Worm (Caenorhabditis elegans) whole organism, L3 larva: ENCODE data around the gene ehbp-1.

Source experiments
- R02D3.7 ChIP-seq: fragments of 150-350 bp; optimal IDR thresholded peaks from 2 replicates; lab custom pipeline; 2014; ENCODE audit warnings: missing biosample characterization, missing genetic modification characterization
- ZK546.5 ChIP-seq: sonication (generic microtip); optimal IDR thresholded peaks from 2 replicates; lab custom pipeline; 2017; ENCODE audit warnings: missing biosample characterization, missing genetic modification characterization
- aly-2 ChIP-seq: fragments of 150-350 bp; optimal IDR thresholded peaks from 2 replicates; lab custom pipeline; 2014; ENCODE audit warnings: missing biosample characterization, missing genetic modification characterization
- ceh-28 ChIP-seq: fragments of 150-350 bp; optimal IDR thresholded peaks from 2 replicates; lab custom pipeline; 2014; ENCODE audit warnings: missing biosample characterization, missing genetic modification reagents, missing genetic modification characterization
- ceh-82 ChIP-seq: fragments of 150-350 bp; optimal IDR thresholded peaks from 2 replicates; lab custom pipeline; 2014; ENCODE audit warnings: missing biosample characterization, missing genetic modification characterization
- ceh-9 ChIP-seq: sonication (generic microtip); optimal IDR thresholded peaks from 2 replicates; lab custom pipeline; 2018; ENCODE audit warnings: missing biosample characterization, missing genetic modification characterization
- daf-12 ChIP-seq: fragments of 150-350 bp; optimal IDR thresholded peaks from 2 replicates; lab custom pipeline; 2014; ENCODE audit warnings: missing biosample characterization, missing genetic modification reagents, missing genetic modification characterization
- egl-5 ChIP-seq: fragments of 150-350 bp; optimal IDR thresholded peaks from 2 replicates; lab custom pipeline; 2017; ENCODE audit warnings: missing biosample characterization, missing genetic modification reagents, missing genetic modification characterization, inconsistent platforms
- elt-1 ChIP-seq: fragments of 150-350 bp; optimal IDR thresholded peaks from 2 replicates; lab custom pipeline; 2014; ENCODE audit warnings: missing biosample characterization, missing genetic modification characterization
- elt-2 ChIP-seq: sonication (generic microtip); optimal IDR thresholded peaks from 2 replicates; lab custom pipeline; 2016; ENCODE audit warnings: missing genetic modification reagents, mild to moderate bottlenecking, missing genetic modification characterization, missing compliant biosample characterization
- eor-1 ChIP-seq, 2 experiments: fragments of 150-350 bp; optimal IDR thresholded peaks; 2 replicates each; lab custom pipeline; 2014 to 2018; ENCODE audit warnings: missing biosample characterization in 2 of 2, missing genetic modification characterization in 2 of 2
- fos-1 ChIP-seq: fragments of 150-350 bp; optimal IDR thresholded peaks from 2 replicates; lab custom pipeline; 2014; ENCODE audit warnings: missing biosample characterization, missing genetic modification characterization
- hmg-11 ChIP-seq: sonication (generic microtip); optimal IDR thresholded peaks from 2 replicates; lab custom pipeline; 2016; ENCODE audit warnings: missing genetic modification characterization, missing compliant biosample characterization
- jun-1 ChIP-seq: fragments of 150-350 bp; optimal IDR thresholded peaks from 2 replicates; lab custom pipeline; 2014; ENCODE audit warnings: missing biosample characterization, missing genetic modification reagents, missing genetic modification characterization
- lin-15B ChIP-seq: fragments of 150-350 bp; optimal IDR thresholded peaks from 2 replicates; lab custom pipeline; 2014; ENCODE audit warnings: missing biosample characterization, missing genetic modification characterization
- lin-39 ChIP-seq: fragments of 150-350 bp; optimal IDR thresholded peaks from 2 replicates; lab custom pipeline; 2018; ENCODE audit warnings: missing biosample characterization, missing genetic modification reagents, missing genetic modification characterization
- lsy-12 ChIP-seq: sonication (generic microtip); optimal IDR thresholded peaks from 2 replicates; lab custom pipeline; 2016; ENCODE audit warnings: mild to moderate bottlenecking, missing genetic modification characterization, missing compliant biosample characterization
- mdl-1 ChIP-seq: fragments of 150-350 bp; optimal IDR thresholded peaks from 2 replicates; lab custom pipeline; 2014; ENCODE audit warnings: missing biosample characterization, missing genetic modification characterization
- mml-1 ChIP-seq: fragments of 150-350 bp; sonication (generic microtip); optimal IDR thresholded peaks from 3 replicates; lab custom pipeline; 2014; ENCODE audit warnings: missing biosample characterization, missing genetic modification characterization
- nfya-1 ChIP-seq: sonication (generic microtip); optimal IDR thresholded peaks from 2 replicates; lab custom pipeline; 2017; ENCODE audit warnings: missing genetic modification characterization, mild to moderate bottlenecking, missing compliant biosample characterization, antibody characterized with exemption, moderate library complexity; ENCODE audit not compliant: insufficient read depth
- nhr-11 ChIP-seq: fragments of 150-350 bp; optimal IDR thresholded peaks from 2 replicates; lab custom pipeline; 2014; ENCODE audit warnings: missing biosample characterization, missing genetic modification characterization
- nhr-23 ChIP-seq: fragments of 150-350 bp; optimal IDR thresholded peaks from 2 replicates; lab custom pipeline; 2014; ENCODE audit warnings: missing biosample characterization, missing genetic modification reagents, missing genetic modification characterization
- nhr-237 ChIP-seq: fragments of 150-350 bp; optimal IDR thresholded peaks from 2 replicates; lab custom pipeline; 2014; ENCODE audit warnings: missing biosample characterization, missing genetic modification characterization
- nhr-25 ChIP-seq: sonication (generic microtip); optimal IDR thresholded peaks from 2 replicates; lab custom pipeline; 2017; ENCODE audit warnings: missing biosample characterization, missing genetic modification characterization
- nhr-43 ChIP-seq: sonication (generic microtip); optimal IDR thresholded peaks from 2 replicates; lab custom pipeline; 2016; ENCODE audit warnings: mild to moderate bottlenecking, missing genetic modification characterization, missing compliant biosample characterization; ENCODE audit not compliant: poor library complexity, severe bottlenecking
- nhr-77 ChIP-seq: fragments of 150-350 bp; optimal IDR thresholded peaks from 2 replicates; lab custom pipeline; 2014; ENCODE audit warnings: missing biosample characterization, missing genetic modification characterization
- pha-4 ChIP-seq: fragments of 150-350 bp; optimal IDR thresholded peaks from 2 replicates; lab custom pipeline; 2014; ENCODE audit warnings: missing biosample characterization, missing genetic modification reagents, missing genetic modification characterization
- pqm-1 ChIP-seq: fragments of 150-350 bp; optimal IDR thresholded peaks from 2 replicates; lab custom pipeline; 2017; ENCODE audit warnings: missing biosample characterization, missing genetic modification characterization, inconsistent platforms
- sea-2 ChIP-seq: fragments of 150-350 bp; sonication (generic microtip); optimal IDR thresholded peaks from 4 replicates; lab custom pipeline; 2014; ENCODE audit warnings: missing biosample characterization, missing genetic modification reagents, missing genetic modification characterization
- skn-1 ChIP-seq: fragments of 150-350 bp; optimal IDR thresholded peaks from 2 replicates; lab custom pipeline; 2014; ENCODE audit warnings: missing biosample characterization, missing genetic modification characterization
- snpc-4 ChIP-seq: fragments of 150-350 bp; optimal IDR thresholded peaks from 2 replicates; lab custom pipeline; 2014; ENCODE audit warnings: missing biosample characterization, missing genetic modification characterization
- tbx-2 ChIP-seq: sonication (generic microtip); optimal IDR thresholded peaks from 2 replicates; lab custom pipeline; 2016; ENCODE audit warnings: mild to moderate bottlenecking, missing genetic modification characterization, missing compliant biosample characterization
- unc-39 ChIP-seq: sonication (generic microtip); optimal IDR thresholded peaks from 4 replicates; lab custom pipeline; 2017; ENCODE audit warnings: missing biosample characterization, missing genetic modification characterization
- unc-62 ChIP-seq: fragments of 150-350 bp; sonication (generic microtip); optimal IDR thresholded peaks from 4 replicates; lab custom pipeline; 2014; ENCODE audit warnings: missing biosample characterization, missing genetic modification reagents, missing genetic modification characterization
- zag-1 ChIP-seq: fragments of 150-350 bp; optimal IDR thresholded peaks from 2 replicates; lab custom pipeline; 2014; ENCODE audit warnings: missing biosample characterization, missing genetic modification characterization

ehbp-1 gene

DNA sequence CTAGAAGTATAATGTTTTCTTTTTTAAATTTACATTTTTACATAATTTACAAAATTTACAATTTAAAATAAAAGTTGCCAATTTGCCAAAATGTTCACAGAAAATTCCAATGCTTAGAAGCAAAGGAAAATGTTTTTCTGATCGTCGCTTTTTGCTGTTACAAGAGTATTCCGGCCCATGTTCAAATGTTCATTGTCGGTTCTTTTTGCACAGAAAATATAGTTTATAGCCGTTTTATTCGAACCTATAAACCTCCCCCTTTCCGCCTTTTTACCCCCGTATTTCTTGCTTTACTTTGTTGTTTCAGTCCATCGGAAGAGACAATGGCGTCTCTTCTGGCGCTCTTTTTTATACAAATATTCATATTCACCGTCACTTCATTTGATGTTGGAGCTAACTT, 15.8 kb upstream of the ehbp-1 start, which contains the start of gene tag-329:
Gene tag-329 (plus strand): TSS at position 301 of the 400 bp plus-strand sequence.
- TF ChIP-seq nhr-77 (tag; lab: Kevin White, UChicago) (no peak), skn-1 (tag; lab: Kevin White, UChicago) (no peak), mml-1 (tag; lab: Kevin White, UChicago) (no peak), unc-39 (tag; lab: Kevin White, UChicago) (no peak), nfya-1 (tag; lab: Kevin White, UChicago) (no peak), aly-2 (tag; lab: Kevin White, UChicago) (no peak), lsy-12 (tag; lab: Kevin White, UChicago) (no peak), lin-39 (no peak), nhr-25 (tag; lab: Kevin White, UChicago) (no peak)
- TF ChIP-seq, all 47 proteins: peak for 0

DNA sequence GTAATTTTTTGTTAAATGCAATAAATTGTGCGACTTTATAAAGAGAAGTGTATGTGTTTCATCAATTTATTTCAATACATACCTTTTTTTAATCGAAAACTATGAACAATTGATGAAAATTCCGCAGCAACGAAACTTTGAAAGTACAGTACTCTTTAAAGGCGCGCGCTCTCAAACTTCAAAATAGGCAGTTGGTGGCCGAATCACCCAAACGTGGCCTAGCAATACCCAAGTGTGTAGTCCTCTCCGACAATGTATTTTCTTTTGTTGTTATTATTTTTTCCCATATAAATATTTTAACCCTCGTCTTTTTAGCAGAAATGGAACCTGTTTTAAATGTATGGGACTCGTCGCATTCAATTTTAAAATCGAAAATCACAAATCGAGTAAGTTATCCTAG, 13.9 kb upstream of the ehbp-1 start, which contains the start of gene C50F4.4:
Gene C50F4.4 (plus strand): TSS at position 267 of the 400 bp plus-strand sequence.
- TF ChIP-seq ZK546.5: no peak
- peak; percentile 30 for TF ChIP-seq nhr-43
- TF ChIP-seq jun-1 (tag; lab: Kevin White, UChicago): no peak
- TF ChIP-seq eor-1 (tag; optimal IDR thresholded peaks at IDR 0.05; lab: Kevin White, UChicago): no peak
- no peak for TF ChIP-seq hmg-11
- TF ChIP-seq ceh-82 (tag; lab: Kevin White, UChicago): no peak
- TF ChIP-seq daf-12: no peak
- TF ChIP-seq R02D3.7 (tag; lab: Kevin White, UChicago): no peak
- TF ChIP-seq nhr-237 (tag; lab: Kevin White, UChicago): no peak
- peak; percentile 6 for TF ChIP-seq elt-2 (tag; lab: Kevin White, UChicago)
- TF ChIP-seq elt-1 (tag; lab: Kevin White, UChicago): no peak
- TF ChIP-seq nhr-25 (tag; lab: Kevin White, UChicago): no peak
- no peak for TF ChIP-seq lin-39
- no peak for TF ChIP-seq unc-62 (GFP tag; lab: Kevin White, UChicago)
- no peak for TF ChIP-seq nfya-1 (tag; lab: Kevin White, UChicago)
- TF ChIP-seq fos-1 (tag; lab: Kevin White, UChicago): no peak
- TF ChIP-seq zag-1 (tag; lab: Kevin White, UChicago): no peak
- TF ChIP-seq tbx-2 (tag; lab: Kevin White, UChicago): no peak
- TF ChIP-seq snpc-4: peak; percentile 49
- no peak for TF ChIP-seq aly-2 (tag; lab: Kevin White, UChicago)
- no peak for TF ChIP-seq mml-1 (tag; lab: Kevin White, UChicago)
- no peak for TF ChIP-seq egl-5 (tag; lab: Kevin White, UChicago)
- no peak for TF ChIP-seq pha-4
- TF ChIP-seq lin-15B (tag; lab: Kevin White, UChicago): peak; percentile 28

DNA sequence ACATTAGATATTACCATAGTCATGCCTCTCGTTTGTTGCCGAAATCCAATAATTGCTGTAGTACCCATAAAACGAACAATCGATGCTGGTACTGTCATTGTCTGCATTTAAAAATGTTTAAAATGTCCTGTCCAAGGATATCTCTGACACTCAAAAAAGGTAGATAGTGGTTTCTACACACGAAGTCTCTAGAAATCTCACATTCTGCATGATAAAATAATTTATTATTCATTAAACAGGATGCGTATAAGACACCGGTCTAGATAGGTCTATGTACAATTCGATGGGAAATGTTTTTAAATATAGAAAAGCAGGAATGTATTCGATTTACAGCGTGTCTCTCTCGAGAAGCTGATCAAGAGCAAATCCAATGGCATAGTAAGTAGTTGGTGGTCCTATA, 10.8 kb upstream of the ehbp-1 start, which contains the start of gene C50F4.12:
Gene C50F4.12 (minus strand): TSS at position 101 of the 400 bp plus-strand sequence.
- TF ChIP-seq sea-2 (GFP tag; lab: Kevin White, UChicago): no peak
- no peak for TF ChIP-seq nhr-23
- no peak for TF ChIP-seq skn-1 (tag; lab: Kevin White, UChicago)
- TF ChIP-seq pha-4: no peak
- TF ChIP-seq, all 47 proteins: peak for 0

DNA sequence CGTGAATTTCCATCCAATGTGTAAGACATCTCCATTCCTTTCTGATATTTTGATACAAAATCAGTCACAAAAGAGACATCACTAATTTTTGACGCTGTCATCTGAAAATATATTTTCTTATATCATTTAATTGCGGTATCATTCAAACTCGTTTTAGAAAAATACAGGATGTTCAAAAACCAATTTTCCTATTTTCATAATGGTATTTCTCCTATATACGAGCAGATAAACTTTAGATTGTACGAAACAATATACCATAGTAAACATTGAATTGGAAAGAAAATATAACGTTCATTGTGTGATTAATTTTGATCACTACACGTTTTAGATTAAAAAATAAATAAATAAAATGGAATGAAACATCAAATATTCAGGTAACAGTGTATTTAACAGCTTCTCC, 8.9 kb upstream of the ehbp-1 start, which contains the start of gene C50F4.16:
Gene C50F4.16 (minus strand): TSS at position 101 of the 400 bp plus-strand sequence.
- TF ChIP-seq nhr-11 (tag; lab: Kevin White, UChicago): no peak
- TF ChIP-seq lin-39: no peak
- no peak for TF ChIP-seq unc-39 (tag; lab: Kevin White, UChicago)
- no peak for TF ChIP-seq ceh-9 (tag; lab: Kevin White, UChicago)
- TF ChIP-seq zag-1 (tag; lab: Kevin White, UChicago): no peak
- TF ChIP-seq ceh-28 (tag; lab: Kevin White, UChicago): no peak
- TF ChIP-seq nhr-237 (tag; lab: Kevin White, UChicago): no peak
- no peak for TF ChIP-seq aly-2 (tag; lab: Kevin White, UChicago)
- no peak for TF ChIP-seq jun-1 (tag; lab: Kevin White, UChicago)
- TF ChIP-seq mdl-1 (tag; lab: Kevin White, UChicago): no peak
- TF ChIP-seq fos-1 (tag; lab: Kevin White, UChicago): no peak
- no peak for TF ChIP-seq unc-62 (GFP tag; lab: Kevin White, UChicago)
- no peak for TF ChIP-seq ZK546.5
- no peak for TF ChIP-seq pqm-1 (tag; lab: Kevin White, UChicago)
- TF ChIP-seq daf-12: no peak
- no peak for TF ChIP-seq egl-5 (tag; lab: Kevin White, UChicago)
